ENCODE assay signal across 5 fruit fly cellular contexts in the genomic region with DNA sequence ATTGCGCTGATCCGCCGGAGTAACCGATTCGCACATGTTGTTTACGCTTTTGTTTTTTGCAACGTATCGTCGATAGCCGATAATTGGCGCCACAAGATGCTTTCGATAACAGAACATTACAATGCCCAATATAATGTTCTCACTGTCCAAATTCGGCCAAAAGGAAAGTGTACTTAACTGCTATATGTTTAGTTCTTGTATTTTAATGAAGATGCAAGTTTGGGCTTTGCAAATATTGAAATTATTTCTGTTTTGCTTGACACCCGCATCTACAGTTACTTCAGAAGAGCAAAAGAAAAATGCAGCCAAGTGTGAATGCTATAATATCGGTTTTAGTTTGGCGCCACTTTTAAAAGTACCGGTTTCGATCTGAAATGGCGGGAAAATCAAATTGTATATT.
TF ChIP-seq lines count a peak whose summit lies in the region.

No protein-coding gene starts in this region.

- TF ChIP-seq CTCF in whole organism, embryonic (GFP tag; optimal IDR thresholded peaks at IDR 0.05; lab: Kevin White, UChicago), result peak; percentile 73

TF ChIP-seq in whole organism, adult, 20 proteins besides CTCF, POLR2A, EP300 and RAD21 (continues in another document):
- TF ChIP-seq CG11617 (GFP tag; optimal IDR thresholded peaks at IDR 0.05; lab: Kevin White, UChicago), result peak; percentile 88
- TF ChIP-seq Clk (GFP tag; optimal IDR thresholded peaks at IDR 0.05; lab: Kevin White, UChicago), result peak; percentile 76
- TF ChIP-seq Hr96 (GFP tag; optimal IDR thresholded peaks at IDR 0.05; lab: Kevin White, UChicago), result peak; percentile 97
- peak; percentile 85 for TF ChIP-seq CG7045 (GFP tag; optimal IDR thresholded peaks at IDR 0.05; lab: Kevin White, UChicago)
- peak; percentile 75 for TF ChIP-seq tj (GFP tag; optimal IDR thresholded peaks at IDR 0.05; lab: Kevin White, UChicago)
- TF ChIP-seq toe (GFP tag; optimal IDR thresholded peaks at IDR 0.05; lab: Kevin White, UChicago), result peak; percentile 89
- no peak for TF ChIP-seq kay (GFP tag; lab: Kevin White, UChicago; ENCODE audit: borderline replicate concordance)
- TF ChIP-seq ovo (GFP tag; optimal IDR thresholded peaks at IDR 0.05; lab: Kevin White, UChicago), result peak; percentile 87
- peak; percentile 96 for TF ChIP-seq bab1 (GFP tag; optimal IDR thresholded peaks at IDR 0.05; lab: Kevin White, UChicago)
- TF ChIP-seq CG7101 (tag; optimal IDR thresholded peaks at IDR 0.05; lab: Kevin White, UChicago), result peak; percentile 94
- TF ChIP-seq cic (GFP tag; optimal IDR thresholded peaks at IDR 0.05; lab: Kevin White, UChicago), result peak; percentile 56
- peak; percentile 84 for TF ChIP-seq pad (GFP tag; optimal IDR thresholded peaks at IDR 0.05; lab: Kevin White, UChicago)
- TF ChIP-seq cnc (optimal IDR thresholded peaks at IDR 0.05; lab: Kevin White, UChicago), result no peak
- TF ChIP-seq CG33017 (tag; optimal IDR thresholded peaks at IDR 0.05; lab: Kevin White, UChicago), result peak; percentile 81
- TF ChIP-seq Crg-1 (GFP tag; optimal IDR thresholded peaks at IDR 0.05; lab: Kevin White, UChicago), result peak; percentile 89
- peak; percentile 91 for TF ChIP-seq Mnt (GFP tag; optimal IDR thresholded peaks at IDR 0.05; lab: Kevin White, UChicago)
- TF ChIP-seq CG5204 (GFP tag; optimal IDR thresholded peaks at IDR 0.05; lab: Kevin White, UChicago), result peak; percentile 83

TF ChIP-seq in whole organism, embryonic, 481 proteins besides CTCF, POLR2A, EP300 and RAD21 (continues in another document):
- TF ChIP-seq C15 (GFP tag; IDR thresholded peaks at IDR 0.05; lab: Robert Waterston, UW) (0 out of 3 replicates have a peak, but pooled peaks have one; percentile 60), nau (GFP tag; optimal IDR thresholded peaks at IDR 0.05; lab: Kevin White, UChicago) (peak; percentile 76), CG7963 (GFP tag; IDR thresholded peaks at IDR 0.05; lab: Robert Waterston, UW; ENCODE audit: partially characterized antibody) (no peak), bcd (GFP tag; optimal IDR thresholded peaks at IDR 0.05; lab: Kevin White, UChicago) (peak; percentile 90), ftz-f1 (GFP tag; optimal IDR thresholded peaks at IDR 0.05; lab: Kevin White, UChicago) (peak; percentile 16), CG4360 (GFP tag; IDR thresholded peaks at IDR 0.05; lab: Robert Waterston, UW) (peak; percentile 59), zen2 (GFP tag; IDR thresholded peaks at IDR 0.05; lab: Robert Waterston, UW; ENCODE audit: partially characterized antibody) (no peak; the same call in 2 of the 3 replicates), aop (GFP tag; IDR thresholded peaks at IDR 0.05; lab: Robert Waterston, UW) (peak; percentile 78; the same call in 1 of the 2 replicates), pum (GFP tag; optimal IDR thresholded peaks at IDR 0.05; lab: Kevin White, UChicago) (peak; percentile 92), CG1792 (GFP tag; optimal IDR thresholded peaks at IDR 0.05; lab: Kevin White, UChicago) (peak; percentile 88), CG6854 (GFP tag; optimal IDR thresholded peaks at IDR 0.05; lab: Kevin White, UChicago) (peak; percentile 77), disco-r (GFP tag; optimal IDR thresholded peaks at IDR 0.05; lab: Kevin White, UChicago) (peak; percentile 73), oc (tag; optimal IDR thresholded peaks at IDR 0.05; lab: Kevin White, UChicago) (peak; percentile 77), CG3407 (GFP tag; optimal IDR thresholded peaks at IDR 0.05; lab: Kevin White, UChicago) (peak; percentile 79), mam (GFP tag; optimal IDR thresholded peaks at IDR 0.05; lab: Kevin White, UChicago) (peak; percentile 95), CG32772 (GFP tag; IDR thresholded peaks at IDR 0.05; lab: Robert Waterston, UW) (peak; percentile 82)

TF ChIP-seq in whole organism, prepupa, 60 proteins besides CTCF, POLR2A, EP300 and RAD21 (continues in another document):
- TF ChIP-seq CG6276 (GFP tag; optimal IDR thresholded peaks at IDR 0.05; lab: Kevin White, UChicago), result peak; percentile 82
- TF ChIP-seq svp (GFP tag; lab: Kevin White, UChicago), result peak; percentile 97
- TF ChIP-seq Hr39 (GFP tag; optimal IDR thresholded peaks at IDR 0.05; lab: Kevin White, UChicago), result peak; percentile 94
- TF ChIP-seq CG16779 (tag; optimal IDR thresholded peaks at IDR 0.05; lab: Kevin White, UChicago), result peak; percentile 72
- peak; percentile 90 for TF ChIP-seq CG6808 (GFP tag; optimal IDR thresholded peaks at IDR 0.05; lab: Kevin White, UChicago)
- TF ChIP-seq Ets21C (GFP tag; optimal IDR thresholded peaks at IDR 0.05; lab: Kevin White, UChicago), result peak; percentile 93
- TF ChIP-seq OdsH (GFP tag; optimal IDR thresholded peaks at IDR 0.05; lab: Kevin White, UChicago), result peak; percentile 91
- TF ChIP-seq Blimp-1 (GFP tag; optimal IDR thresholded peaks at IDR 0.05; lab: Kevin White, UChicago), result peak; percentile 76
- peak; percentile 84 for TF ChIP-seq CG15336 (GFP tag; IDR thresholded peaks at IDR 0.05; lab: Robert Waterston, UW)
- TF ChIP-seq Eip75B (GFP tag; optimal IDR thresholded peaks at IDR 0.05; lab: Kevin White, UChicago), result peak; percentile 91
- peak; percentile 85 for TF ChIP-seq CG4318 (GFP tag; optimal IDR thresholded peaks at IDR 0.05; lab: Kevin White, UChicago)
- peak; percentile 90 for TF ChIP-seq CG11902 (GFP tag; optimal IDR thresholded peaks at IDR 0.05; lab: Kevin White, UChicago)
- peak; percentile 63 for TF ChIP-seq Eip93F (GFP tag; optimal IDR thresholded peaks at IDR 0.05; lab: Kevin White, UChicago)
- peak; percentile 88 for TF ChIP-seq Gug (GFP tag; IDR thresholded peaks at IDR 0.05; lab: Robert Waterston, UW)
- peak; percentile 90 for TF ChIP-seq CG10631 (GFP tag; optimal IDR thresholded peaks at IDR 0.05; lab: Kevin White, UChicago)
- peak; percentile 90 for TF ChIP-seq Sox102F (GFP tag; optimal IDR thresholded peaks at IDR 0.05; lab: Kevin White, UChicago)
- TF ChIP-seq Sox15 (GFP tag; optimal IDR thresholded peaks at IDR 0.05; lab: Kevin White, UChicago), result peak; percentile 92
- TF ChIP-seq eg (GFP tag; IDR thresholded peaks at IDR 0.05; lab: Robert Waterston, UW), result peak; percentile 92

TF ChIP-seq in whole organism, pupa, 21 proteins besides CTCF, POLR2A, EP300 and RAD21 (continues in another document):
- TF ChIP-seq CG32121 (GFP tag; IDR thresholded peaks at IDR 0.05; lab: Robert Waterston, UW) (peak; percentile 87), CG12605 (GFP tag; IDR thresholded peaks at IDR 0.05; lab: Robert Waterston, UW) (peak; percentile 78), CG4496 (GFP tag; IDR thresholded peaks at IDR 0.05; lab: Robert Waterston, UW) (peak; percentile 93), fd96Ca (GFP tag; IDR thresholded peaks at IDR 0.05; lab: Robert Waterston, UW) (peak; percentile 91), D1 (tag; optimal IDR thresholded peaks at IDR 0.05; lab: Kevin White, UChicago) (peak; percentile 53), CG15710 (tag; optimal IDR thresholded peaks at IDR 0.05; lab: Kevin White, UChicago) (peak; percentile 92), CG17806 (tag; optimal IDR thresholded peaks at IDR 0.05; lab: Kevin White, UChicago) (peak; percentile 90), CG9948 (tag; optimal IDR thresholded peaks at IDR 0.05; lab: Kevin White, UChicago) (peak; percentile 92), Pif1B (GFP tag; optimal IDR thresholded peaks at IDR 0.05; lab: Kevin White, UChicago) (peak; percentile 88), Ets98B (GFP tag; IDR thresholded peaks at IDR 0.05; lab: Robert Waterston, UW) (peak; percentile 85), EcR (GFP tag; optimal IDR thresholded peaks at IDR 0.05; lab: Kevin White, UChicago) (peak; percentile 47), CG13204 (GFP tag; optimal IDR thresholded peaks at IDR 0.05; lab: Kevin White, UChicago) (peak; percentile 68), gl (tag; optimal IDR thresholded peaks at IDR 0.05; lab: Kevin White, UChicago) (peak; percentile 81), CG34367 (tag; optimal IDR thresholded peaks at IDR 0.05; lab: Kevin White, UChicago) (peak; percentile 91), CG8301 (tag; optimal IDR thresholded peaks at IDR 0.05; lab: Kevin White, UChicago) (peak; percentile 90), CG8159 (tag; optimal IDR thresholded peaks at IDR 0.05; lab: Kevin White, UChicago) (peak; percentile 93), Snoo (tag; optimal IDR thresholded peaks at IDR 0.05; lab: Kevin White, UChicago) (peak; percentile 91), Pif1A (GFP tag; optimal IDR thresholded peaks at IDR 0.05; lab: Kevin White, UChicago) (peak; percentile 92), rn (GFP tag; IDR thresholded peaks at IDR 0.05; lab: Robert Waterston, UW) (peak; percentile 68), CG14655 (GFP tag; optimal IDR thresholded peaks at IDR 0.05; lab: Kevin White, UChicago) (peak; percentile 93)

TF ChIP-seq in whole organism, wandering third instar larva, 38 proteins besides CTCF, POLR2A, EP300 and RAD21 (continues in another document):
- peak; percentile 90 for TF ChIP-seq Sp1 (GFP tag; optimal IDR thresholded peaks at IDR 0.05; lab: Kevin White, UChicago)
- no peak for TF ChIP-seq tai (GFP tag; optimal IDR thresholded peaks at IDR 0.05; lab: Kevin White, UChicago)
- no peak for TF ChIP-seq GATAd (GFP tag; optimal IDR thresholded peaks at IDR 0.05; lab: Kevin White, UChicago)
- peak; percentile 24 for TF ChIP-seq lola (GFP tag; optimal IDR thresholded peaks at IDR 0.05; lab: Kevin White, UChicago)
- peak; percentile 19 for TF ChIP-seq Myc (optimal IDR thresholded peaks at IDR 0.05; lab: Kevin White, UChicago)
- TF ChIP-seq dl (GFP tag; optimal IDR thresholded peaks at IDR 0.05; lab: Kevin White, UChicago; ENCODE audit: insufficient read depth in 1 of 2, partially characterized antibody in 2 of 2), result no peak
- peak; percentile 30 for TF ChIP-seq Abd-B (GFP tag; optimal IDR thresholded peaks at IDR 0.05; lab: Kevin White, UChicago)
- peak; percentile 85 for TF ChIP-seq Hr78 (GFP tag; optimal IDR thresholded peaks at IDR 0.05; lab: Kevin White, UChicago)
- no peak for TF ChIP-seq Vsx2 (GFP tag; optimal IDR thresholded peaks at IDR 0.05; lab: Kevin White, UChicago; ENCODE audit: partially characterized antibody)
- peak; percentile 100 for TF ChIP-seq N (GFP tag; optimal IDR thresholded peaks at IDR 0.05; lab: Kevin White, UChicago)
- peak; percentile 65 to 95 for TF ChIP-seq foxo (GFP tag; optimal IDR thresholded peaks at IDR 0.05; lab: Kevin White, UChicago)
- no peak for TF ChIP-seq Dif (GFP tag; optimal IDR thresholded peaks at IDR 0.05; lab: Kevin White, UChicago; ENCODE audit: partially characterized antibody)
- TF ChIP-seq Dfd (GFP tag; optimal IDR thresholded peaks at IDR 0.05; lab: Kevin White, UChicago), result no peak
- peak; percentile 91 for TF ChIP-seq rgr (GFP tag; optimal IDR thresholded peaks at IDR 0.05; lab: Kevin White, UChicago)
- no peak for TF ChIP-seq usp (GFP tag; optimal IDR thresholded peaks at IDR 0.05; lab: Kevin White, UChicago)
- peak; percentile 88 for TF ChIP-seq Hnf4 (GFP tag; optimal IDR thresholded peaks at IDR 0.05; lab: Kevin White, UChicago)
- TF ChIP-seq CG9705 (GFP tag; optimal IDR thresholded peaks at IDR 0.05; lab: Kevin White, UChicago), result peak; percentile 92
- TF ChIP-seq dsf (GFP tag; optimal IDR thresholded peaks at IDR 0.05; lab: Kevin White, UChicago; ENCODE audit: borderline replicate concordance), result no peak
- TF ChIP-seq h (GFP tag; optimal IDR thresholded peaks at IDR 0.05; lab: Kevin White, UChicago), result peak; percentile 93
- no peak for TF ChIP-seq CrebA (GFP tag; optimal IDR thresholded peaks at IDR 0.05; lab: Kevin White, UChicago; ENCODE audit: borderline replicate concordance)
- no peak for TF ChIP-seq jim (GFP tag; optimal IDR thresholded peaks at IDR 0.05; lab: Kevin White, UChicago)
